Worm (Caenorhabditis elegans) whole organism, L4 larva: Measurements from ENCODE around the gene iffb-1.

ENCODE experiments used
- fkh-10 ChIP-seq: fragments of 150-350 bp; optimal IDR thresholded peaks from 2 replicates; lab custom pipeline; 2014; ENCODE audit warnings: missing biosample characterization, missing genetic modification reagents, missing genetic modification characterization
- lin-39 ChIP-seq: fragments of 150-350 bp; optimal IDR thresholded peaks from 2 replicates; lab custom pipeline; 2014; ENCODE audit warnings: missing biosample characterization, missing genetic modification reagents, missing genetic modification characterization
- mdl-1 ChIP-seq, 2 experiments: fragments of 150-350 bp in 1 of 2; sonication (generic microtip) in 1 of 2; optimal IDR thresholded peaks; 2 replicates each; lab custom pipeline; 2014 to 2017; ENCODE audit warnings: missing biosample characterization in 2 of 2, missing genetic modification characterization in 2 of 2
- mxl-3 ChIP-seq: fragments of 200-800 bp; sonication (Bioruptor generic); optimal IDR thresholded peaks from 2 replicates; lab custom pipeline; 2018; ENCODE audit warnings: mild to moderate bottlenecking, missing genetic modification characterization, missing compliant biosample characterization
- nhr-11 ChIP-seq: fragments of 150-350 bp; optimal IDR thresholded peaks from 2 replicates; lab custom pipeline; 2014; ENCODE audit warnings: missing biosample characterization, missing genetic modification characterization
- nhr-237 ChIP-seq: sonication (generic microtip); optimal IDR thresholded peaks from 2 replicates; lab custom pipeline; 2017; ENCODE audit warnings: missing biosample characterization, missing genetic modification characterization
- pqm-1 ChIP-seq: sonication (generic microtip); optimal IDR thresholded peaks from 2 replicates; lab custom pipeline; 2017; ENCODE audit warnings: missing biosample characterization, missing genetic modification characterization
- zag-1 ChIP-seq: fragments of 150-350 bp; optimal IDR thresholded peaks from 2 replicates; lab custom pipeline; 2014; ENCODE audit warnings: missing biosample characterization, missing genetic modification characterization
- zfp-3 ChIP-seq: fragments of 200-800 bp; sonication (Bioruptor generic); conservative IDR thresholded peaks from 2 replicates; pipeline ENCODE4 v1.3.6; 2022; ENCODE audit warnings: missing genetic modification reagents, missing genetic modification characterization, missing compliant biosample characterization
- zip-2 ChIP-seq: fragments of 150-350 bp; optimal IDR thresholded peaks from 2 replicates; lab custom pipeline; 2014; ENCODE audit warnings: missing biosample characterization, missing genetic modification characterization

DNA sequence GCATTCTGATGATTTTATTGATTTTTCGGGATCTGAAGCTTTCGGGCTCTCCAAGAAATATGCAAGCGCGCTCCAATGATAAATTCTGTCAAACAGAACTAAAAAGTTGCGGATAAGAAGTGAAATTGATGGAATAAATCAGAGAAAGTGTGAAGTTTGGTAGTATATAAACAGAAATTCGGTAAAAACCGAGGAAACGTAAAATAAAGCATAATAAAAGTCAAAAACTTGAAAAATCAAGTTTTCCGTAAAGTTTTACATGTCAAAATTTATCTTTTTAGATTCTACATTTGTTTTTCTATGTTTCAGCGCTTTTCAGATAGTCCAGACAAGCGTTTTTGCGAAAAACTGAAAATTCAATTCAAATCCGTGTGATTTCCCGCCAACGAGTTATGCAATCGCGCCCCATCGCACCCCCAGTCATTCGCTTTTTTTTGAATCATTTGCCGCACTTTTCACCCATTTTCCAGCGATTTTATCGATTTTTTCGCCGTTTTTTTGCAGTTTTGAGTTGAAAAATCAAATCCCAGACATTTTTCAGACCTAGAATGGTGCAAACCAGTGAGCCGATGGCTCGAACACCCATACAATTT is 16.9 kb downstream of the iffb-1 start, which contains the start of the genes Y54F10BM.13 and ppm-1.D:
- TF ChIP-seq nhr-237 (no peak), mxl-3 (GFP tag; lab: Kevin White, UChicago) (no peak), lin-39 (tag; lab: Kevin White, UChicago) (no peak), pqm-1 (tag; lab: Kevin White, UChicago) (no peak), mdl-1 (tag; optimal IDR thresholded peaks at IDR 0.05; lab: Kevin White, UChicago) (no peak), nhr-11 (tag; lab: Kevin White, UChicago) (no peak), zip-2 (tag; lab: Kevin White, UChicago) (no peak), zag-1 (tag; lab: Kevin White, UChicago) (no peak), zfp-3 (GFP tag; lab: Robert Waterston, UW) (no peak), fkh-10 (GFP tag; lab: Kevin White, UChicago) (no peak)
